Worm (Caenorhabditis elegans) whole organism, L3 larva: ENCODE data around the gene gcy-1.
A peak's percentile ranks its signal among the peaks of the same experiment; 100 is the strongest.

Experiments
- R02D3.7 ChIP-seq: fragments of 150-350 bp; optimal IDR thresholded peaks from 2 replicates; lab custom pipeline; 2014; ENCODE audit warnings: missing biosample characterization, missing genetic modification characterization
- aly-2 ChIP-seq: fragments of 150-350 bp; optimal IDR thresholded peaks from 2 replicates; lab custom pipeline; 2014; ENCODE audit warnings: missing biosample characterization, missing genetic modification characterization
- ama-1 ChIP-seq: fragments of 150-350 bp; optimal IDR thresholded peaks from 2 replicates; lab custom pipeline; 2018
- ceh-16 ChIP-seq: sonication (generic microtip); optimal IDR thresholded peaks from 2 replicates; lab custom pipeline; 2017; ENCODE audit warnings: missing biosample characterization, missing genetic modification characterization
- ceh-28 ChIP-seq: fragments of 150-350 bp; optimal IDR thresholded peaks from 2 replicates; lab custom pipeline; 2014; ENCODE audit warnings: missing biosample characterization, missing genetic modification reagents, missing genetic modification characterization
- ceh-82 ChIP-seq: fragments of 150-350 bp; optimal IDR thresholded peaks from 2 replicates; lab custom pipeline; 2014; ENCODE audit warnings: missing biosample characterization, missing genetic modification characterization
- daf-12 ChIP-seq: fragments of 150-350 bp; optimal IDR thresholded peaks from 2 replicates; lab custom pipeline; 2014; ENCODE audit warnings: missing biosample characterization, missing genetic modification reagents, missing genetic modification characterization
- egl-27 ChIP-seq: sonication (generic microtip); optimal IDR thresholded peaks from 4 replicates; lab custom pipeline; 2017; ENCODE audit warnings: missing biosample characterization, missing genetic modification reagents, missing genetic modification characterization
- elt-1 ChIP-seq: fragments of 150-350 bp; optimal IDR thresholded peaks from 2 replicates; lab custom pipeline; 2014; ENCODE audit warnings: missing biosample characterization, missing genetic modification characterization
- elt-2 ChIP-seq: sonication (generic microtip); optimal IDR thresholded peaks from 2 replicates; lab custom pipeline; 2016; ENCODE audit warnings: missing genetic modification reagents, mild to moderate bottlenecking, missing genetic modification characterization, missing compliant biosample characterization
- eor-1 ChIP-seq, 2 experiments: fragments of 150-350 bp; optimal IDR thresholded peaks; 2 replicates each; lab custom pipeline; 2014 to 2018; ENCODE audit warnings: missing biosample characterization in 2 of 2, missing genetic modification characterization in 2 of 2
- fkh-10 ChIP-seq: sonication (generic microtip); optimal IDR thresholded peaks from 2 replicates; lab custom pipeline; 2017; ENCODE audit warnings: missing biosample characterization, missing genetic modification reagents, missing genetic modification characterization
- fkh-2 ChIP-seq: fragments of 150-350 bp; optimal IDR thresholded peaks from 2 replicates; lab custom pipeline; 2014; ENCODE audit warnings: missing biosample characterization, missing genetic modification reagents, missing genetic modification characterization
- fos-1 ChIP-seq: fragments of 150-350 bp; optimal IDR thresholded peaks from 2 replicates; lab custom pipeline; 2014; ENCODE audit warnings: missing biosample characterization, missing genetic modification characterization
- hmg-11 ChIP-seq: sonication (generic microtip); optimal IDR thresholded peaks from 2 replicates; lab custom pipeline; 2016; ENCODE audit warnings: missing genetic modification characterization, missing compliant biosample characterization
- jun-1 ChIP-seq: fragments of 150-350 bp; optimal IDR thresholded peaks from 2 replicates; lab custom pipeline; 2014; ENCODE audit warnings: missing biosample characterization, missing genetic modification reagents, missing genetic modification characterization
- lin-15B ChIP-seq: fragments of 150-350 bp; optimal IDR thresholded peaks from 2 replicates; lab custom pipeline; 2014; ENCODE audit warnings: missing biosample characterization, missing genetic modification characterization
- lin-39 ChIP-seq: fragments of 150-350 bp; optimal IDR thresholded peaks from 2 replicates; lab custom pipeline; 2018; ENCODE audit warnings: missing biosample characterization, missing genetic modification reagents, missing genetic modification characterization
- lsy-12 ChIP-seq: sonication (generic microtip); optimal IDR thresholded peaks from 2 replicates; lab custom pipeline; 2016; ENCODE audit warnings: mild to moderate bottlenecking, missing genetic modification characterization, missing compliant biosample characterization
- mdl-1 ChIP-seq: fragments of 150-350 bp; optimal IDR thresholded peaks from 2 replicates; lab custom pipeline; 2014; ENCODE audit warnings: missing biosample characterization, missing genetic modification characterization
- nfya-1 ChIP-seq: sonication (generic microtip); optimal IDR thresholded peaks from 2 replicates; lab custom pipeline; 2017; ENCODE audit warnings: missing genetic modification characterization, mild to moderate bottlenecking, missing compliant biosample characterization, antibody characterized with exemption, moderate library complexity; ENCODE audit not compliant: insufficient read depth
- nhr-11 ChIP-seq: fragments of 150-350 bp; optimal IDR thresholded peaks from 2 replicates; lab custom pipeline; 2014; ENCODE audit warnings: missing biosample characterization, missing genetic modification characterization
- nhr-12 ChIP-seq: fragments of 150-350 bp; optimal IDR thresholded peaks from 2 replicates; lab custom pipeline; 2014; ENCODE audit warnings: missing biosample characterization, missing genetic modification characterization
- nhr-237 ChIP-seq: fragments of 150-350 bp; optimal IDR thresholded peaks from 2 replicates; lab custom pipeline; 2014; ENCODE audit warnings: missing biosample characterization, missing genetic modification characterization
- nhr-28 ChIP-seq: fragments of 150-350 bp; optimal IDR thresholded peaks from 2 replicates; lab custom pipeline; 2014; ENCODE audit warnings: missing biosample characterization, missing genetic modification characterization
- nhr-43 ChIP-seq: sonication (generic microtip); optimal IDR thresholded peaks from 2 replicates; lab custom pipeline; 2016; ENCODE audit warnings: mild to moderate bottlenecking, missing genetic modification characterization, missing compliant biosample characterization; ENCODE audit not compliant: poor library complexity, severe bottlenecking
- nhr-67 ChIP-seq: fragments of 150-350 bp; optimal IDR thresholded peaks from 2 replicates; lab custom pipeline; 2014; ENCODE audit warnings: missing biosample characterization, missing genetic modification characterization
- nhr-76 ChIP-seq: fragments of 150-350 bp; sonication (generic microtip); optimal IDR thresholded peaks from 5 replicates; lab custom pipeline; 2014; ENCODE audit warnings: missing biosample characterization, missing genetic modification characterization
- nhr-77 ChIP-seq: fragments of 150-350 bp; optimal IDR thresholded peaks from 2 replicates; lab custom pipeline; 2014; ENCODE audit warnings: missing biosample characterization, missing genetic modification characterization
- pha-4 ChIP-seq: fragments of 150-350 bp; optimal IDR thresholded peaks from 2 replicates; lab custom pipeline; 2014; ENCODE audit warnings: missing biosample characterization, missing genetic modification reagents, missing genetic modification characterization
- pqm-1 ChIP-seq: fragments of 150-350 bp; optimal IDR thresholded peaks from 2 replicates; lab custom pipeline; 2017; ENCODE audit warnings: missing biosample characterization, missing genetic modification characterization, inconsistent platforms
- sea-2 ChIP-seq: fragments of 150-350 bp; sonication (generic microtip); optimal IDR thresholded peaks from 4 replicates; lab custom pipeline; 2014; ENCODE audit warnings: missing biosample characterization, missing genetic modification reagents, missing genetic modification characterization
- snpc-4 ChIP-seq: fragments of 150-350 bp; optimal IDR thresholded peaks from 2 replicates; lab custom pipeline; 2014; ENCODE audit warnings: missing biosample characterization, missing genetic modification characterization
- tbx-2 ChIP-seq: sonication (generic microtip); optimal IDR thresholded peaks from 2 replicates; lab custom pipeline; 2016; ENCODE audit warnings: mild to moderate bottlenecking, missing genetic modification characterization, missing compliant biosample characterization
- unc-39 ChIP-seq: sonication (generic microtip); optimal IDR thresholded peaks from 4 replicates; lab custom pipeline; 2017; ENCODE audit warnings: missing biosample characterization, missing genetic modification characterization
- unc-62 ChIP-seq: fragments of 150-350 bp; sonication (generic microtip); optimal IDR thresholded peaks from 4 replicates; lab custom pipeline; 2014; ENCODE audit warnings: missing biosample characterization, missing genetic modification reagents, missing genetic modification characterization
- zag-1 ChIP-seq: fragments of 150-350 bp; optimal IDR thresholded peaks from 2 replicates; lab custom pipeline; 2014; ENCODE audit warnings: missing biosample characterization, missing genetic modification characterization
- ztf-4 ChIP-seq: fragments of 150-350 bp; optimal IDR thresholded peaks from 2 replicates; lab custom pipeline; 2014; ENCODE audit warnings: missing biosample characterization, missing genetic modification characterization

gcy-1 gene

ce11 chrII:9518781-9519180 is 2.0 kb upstream of the gcy-1 start, which contains the start of the genes sfxn-1.1 and AH6.3:
Gene sfxn-1.1, minus strand, starts transcription at chrII:9518881.
Gene AH6.3, plus strand, starts transcription at chrII:9519055.
- TF ChIP-seq ztf-4 (tag; lab: Kevin White, UChicago) = no peak
- no peak for TF ChIP-seq elt-2
- TF ChIP-seq pqm-1 (tag; lab: Kevin White, UChicago) = no peak
- TF ChIP-seq ceh-28 (tag; lab: Kevin White, UChicago) = no peak
- no peak for TF ChIP-seq lin-39 (tag; lab: Kevin White, UChicago)
- no peak for TF ChIP-seq jun-1
- TF ChIP-seq lin-15B (tag; lab: Kevin White, UChicago) = no peak

ce11 chrII:9507181-9507580 is 9.6 kb downstream of the gcy-1 start, which contains the start of gene gcy-3:
Gene gcy-3, minus strand, starts transcription at chrII:9507281.
- TF ChIP-seq fos-1 (tag; lab: Kevin White, UChicago) (no peak), ama-1 (lab: Kevin White, UChicago) (no peak), ceh-16 (tag; lab: Kevin White, UChicago) (no peak), daf-12 (tag; lab: Kevin White, UChicago) (no peak), hmg-11 (tag; lab: Kevin White, UChicago) (no peak), nhr-237 (tag; lab: Kevin White, UChicago) (no peak)

- TF ChIP-seq R02D3.7 (tag; lab: Kevin White, UChicago) = no peak
- TF ChIP-seq nhr-43 (tag; lab: Kevin White, UChicago) = no peak
- no peak for TF ChIP-seq nhr-77 (tag; lab: Kevin White, UChicago)
- TF ChIP-seq nhr-76 = no peak
- TF ChIP-seq jun-1 = peak; percentile 78
- TF ChIP-seq fkh-10 (GFP tag; lab: Kevin White, UChicago) = no peak
- no peak for TF ChIP-seq ceh-16 (tag; lab: Kevin White, UChicago)
- TF ChIP-seq nhr-11 (tag; lab: Kevin White, UChicago) = no peak
- TF ChIP-seq tbx-2 (tag; lab: Kevin White, UChicago) = no peak
- TF ChIP-seq pha-4 = peak; percentile 68
- peak; percentile 78 for TF ChIP-seq pqm-1 (tag; lab: Kevin White, UChicago)
- TF ChIP-seq elt-2 = peak; percentile 98
- no peak for TF ChIP-seq nfya-1 (tag; lab: Kevin White, UChicago)
- TF ChIP-seq zag-1 (tag; lab: Kevin White, UChicago) = no peak
- no peak for TF ChIP-seq aly-2
- TF ChIP-seq fkh-2 = no peak
- TF ChIP-seq nhr-237 (tag; lab: Kevin White, UChicago) = no peak
- no peak for TF ChIP-seq unc-39
- no peak for TF ChIP-seq lsy-12 (tag; lab: Kevin White, UChicago)
- TF ChIP-seq daf-12 (tag; lab: Kevin White, UChicago) = no peak
- TF ChIP-seq egl-27 (tag; lab: Kevin White, UChicago) = no peak
- TF ChIP-seq unc-62 (GFP tag; lab: Kevin White, UChicago) = no peak
- no peak for TF ChIP-seq eor-1 (tag; optimal IDR thresholded peaks at IDR 0.05; lab: Kevin White, UChicago)
- TF ChIP-seq sea-2 = no peak
- no peak for TF ChIP-seq nhr-67
- TF ChIP-seq ceh-82 (tag; lab: Kevin White, UChicago) = no peak
- no peak for TF ChIP-seq lin-39 (tag; lab: Kevin White, UChicago)
- no peak for TF ChIP-seq nhr-28 (tag; lab: Kevin White, UChicago)
- TF ChIP-seq lin-15B (tag; lab: Kevin White, UChicago) = no peak
- no peak for TF ChIP-seq snpc-4 (tag; lab: Kevin White, UChicago)
- no peak for TF ChIP-seq elt-1 (tag; lab: Kevin White, UChicago)
- TF ChIP-seq mdl-1 (tag; lab: Kevin White, UChicago) = no peak
- TF ChIP-seq nhr-12 = no peak
Observed at ce11 chrII:9501955-9502354, 14.8 kb downstream of the gcy-1 start.

ce11 chrII:9500926-9501325 is 15.8 kb downstream of the gcy-1 start:
- no peak for TF ChIP-seq nhr-12
- no peak for TF ChIP-seq hmg-11 (tag; lab: Kevin White, UChicago)
- TF ChIP-seq elt-2 = peak; percentile 99
- peak; percentile 99 for TF ChIP-seq pqm-1 (tag; lab: Kevin White, UChicago)
- TF ChIP-seq lsy-12 (tag; lab: Kevin White, UChicago) = no peak
- TF ChIP-seq pha-4 = peak; percentile 76
- peak; percentile 60 for TF ChIP-seq jun-1
